Worm (Caenorhabditis elegans) whole organism, young adult: Measurements from ENCODE around the gene nipi-4.

ENCODE experiments used
- B0261.1 ChIP-seq: sonication (generic microtip); optimal IDR thresholded peaks from 2 replicates; lab custom pipeline; 2016; ENCODE audit warnings: mild to moderate bottlenecking, missing genetic modification characterization, moderate library complexity, missing compliant biosample characterization
- F23B12.7 ChIP-seq: sonication (generic microtip); optimal IDR thresholded peaks from 2 replicates; lab custom pipeline; 2017; ENCODE audit warnings: missing genetic modification characterization, mild to moderate bottlenecking, missing compliant biosample characterization, antibody characterized with exemption, moderate library complexity; ENCODE audit not compliant: insufficient read depth
- F33H1.4 ChIP-seq: fragments of 200-800 bp; sonication (Bioruptor generic); IDR thresholded peaks from 2 replicates; pipeline ENCODE4 v1.3.6; 2022; ENCODE audit warnings: missing genetic modification reagents, missing genetic modification characterization, missing compliant biosample characterization
- F37B4.10 ChIP-seq: fragments of 200-800 bp; sonication (Bioruptor generic); IDR thresholded peaks from 2 replicates; pipeline ENCODE4 v1.3.6; 2022; ENCODE audit warnings: missing genetic modification characterization, missing compliant biosample characterization
- F39B2.1 ChIP-seq: fragments of 200-800 bp; sonication (Bioruptor generic); IDR thresholded peaks from 2 replicates; pipeline ENCODE4 v1.3.6; 2022; ENCODE audit warnings: missing genetic modification reagents, missing genetic modification characterization, missing compliant biosample characterization
- K11D2.4 ChIP-seq: fragments of 200-800 bp; sonication (Bioruptor generic); IDR thresholded peaks from 2 replicates; pipeline ENCODE4 v1.3.6; 2022; ENCODE audit warnings: missing genetic modification reagents, missing genetic modification characterization, missing compliant biosample characterization
- Y56A3A.18 ChIP-seq: fragments of 200-800 bp; sonication (Bioruptor generic); IDR thresholded peaks from 2 replicates; pipeline ENCODE4 v1.3.6; 2022; ENCODE audit warnings: missing genetic modification reagents, missing genetic modification characterization, missing compliant biosample characterization
- ZK185.1 ChIP-seq: sonication (generic microtip); optimal IDR thresholded peaks from 2 replicates; lab custom pipeline; 2016; ENCODE audit warnings: mild to moderate bottlenecking, missing genetic modification characterization, missing compliant biosample characterization; ENCODE audit not compliant: poor library complexity, severe bottlenecking
- akir-1 ChIP-seq: fragments of 200-800 bp; sonication (Bioruptor generic); optimal IDR thresholded peaks from 2 replicates; lab custom pipeline; 2018; ENCODE audit warnings: mild to moderate bottlenecking, missing genetic modification characterization, moderate library complexity, missing compliant biosample characterization
- attf-5 ChIP-seq: fragments of 200-800 bp; sonication (Bioruptor generic); optimal IDR thresholded peaks from 2 replicates; lab custom pipeline; 2018; ENCODE audit warnings: mild to moderate bottlenecking, missing genetic modification characterization, missing compliant biosample characterization
- attf-6 ChIP-seq: fragments of 200-800 bp; sonication (Bioruptor generic); IDR thresholded peaks from 2 replicates; pipeline ENCODE4 v1.3.6; 2022; ENCODE audit warnings: missing genetic modification reagents, missing genetic modification characterization, missing compliant biosample characterization
- bed-2 ChIP-seq: fragments of 200-800 bp; sonication (Bioruptor generic); IDR thresholded peaks from 2 replicates; pipeline ENCODE4 v1.3.6; 2022; ENCODE audit warnings: missing genetic modification reagents, missing genetic modification characterization, missing compliant biosample characterization
- cebp-1 ChIP-seq, 2 experiments: fragments of 200-800 bp in 1 of 2; sonication (Bioruptor generic) in 1 of 2; sonication (generic microtip) in 1 of 2; IDR thresholded peaks in 1 of 2; optimal IDR thresholded peaks in 1 of 2; 2 replicates each; pipeline versions ENCODE4 v1.3.6 to Lab custom; 2017 to 2022; ENCODE audit warnings: missing compliant biosample characterization in 2 of 2, missing genetic modification characterization in 2 of 2, mild to moderate bottlenecking in 1 of 2, missing genetic modification reagents in 1 of 2, moderate library complexity in 1 of 2
- ceh-100 ChIP-seq: fragments of 200-800 bp; sonication (Bioruptor generic); IDR thresholded peaks from 2 replicates; pipeline ENCODE4 v1.3.6; 2022; ENCODE audit warnings: missing genetic modification reagents, missing genetic modification characterization, missing compliant biosample characterization
- ceh-27 ChIP-seq: fragments of 200-800 bp; sonication (Bioruptor generic); optimal IDR thresholded peaks from 2 replicates; lab custom pipeline; 2018; ENCODE audit warnings: mild to moderate bottlenecking, missing genetic modification characterization, moderate library complexity, missing compliant biosample characterization
- ceh-58 ChIP-seq: fragments of 200-800 bp; sonication (Bioruptor generic); IDR thresholded peaks from 2 replicates; pipeline ENCODE4 v1.3.6; 2022; ENCODE audit warnings: missing genetic modification characterization, missing compliant biosample characterization
- die-1 ChIP-seq: sonication (generic microtip); optimal IDR thresholded peaks from 2 replicates; lab custom pipeline; 2016; ENCODE audit warnings: missing genotype, mild to moderate bottlenecking, missing genetic modification characterization, missing compliant biosample characterization
- dpl-1 ChIP-seq: fragments of 150-350 bp; optimal IDR thresholded peaks from 2 replicates; lab custom pipeline; 2014; ENCODE audit warnings: missing biosample characterization, missing genetic modification reagents, missing genetic modification characterization
- egl-18 ChIP-seq: fragments of 200-800 bp; sonication (Bioruptor generic); IDR thresholded peaks from 2 replicates; pipeline ENCODE4 v1.3.6; 2022; ENCODE audit warnings: missing genetic modification reagents, missing genetic modification characterization, missing compliant biosample characterization
- hmg-20 ChIP-seq: fragments of 200-800 bp; sonication (Bioruptor generic); IDR thresholded peaks from 2 replicates; pipeline ENCODE4 v1.3.6; 2022; ENCODE audit warnings: missing genetic modification reagents, missing genetic modification characterization, missing compliant biosample characterization
- hrde-1 ChIP-seq: sonication (generic microtip); optimal IDR thresholded peaks from 2 replicates; lab custom pipeline; 2016; ENCODE audit warnings: missing genetic modification characterization, mild to moderate bottlenecking, missing compliant biosample characterization, moderate library complexity, missing genotype, missing genetic modification reagents, borderline replicate concordance
- let-526 ChIP-seq: fragments of 200-800 bp; sonication (Bioruptor generic); IDR thresholded peaks from 2 replicates; pipeline ENCODE4 v1.3.6; 2022; ENCODE audit warnings: missing genetic modification reagents, missing genetic modification characterization, missing compliant biosample characterization
- let-607 ChIP-seq, 2 experiments: fragments of 200-800 bp in 1 of 2; sonication (Bioruptor generic) in 1 of 2; sonication (generic microtip) in 1 of 2; optimal IDR thresholded peaks; 2 replicates each; lab custom pipeline; 2016 to 2018; ENCODE audit warnings: mild to moderate bottlenecking in 2 of 2, missing compliant biosample characterization in 2 of 2, missing genetic modification characterization in 2 of 2, moderate library complexity in 2 of 2, missing genotype in 1 of 2
- lsl-1 ChIP-seq: fragments of 200-800 bp; sonication (Bioruptor generic); optimal IDR thresholded peaks from 2 replicates; lab custom pipeline; 2018; ENCODE audit warnings: mild to moderate bottlenecking, missing genetic modification characterization, moderate library complexity, missing compliant biosample characterization
- mcd-1 ChIP-seq: fragments of 200-800 bp; sonication (Bioruptor generic); IDR thresholded peaks from 2 replicates; pipeline ENCODE4 v1.3.6; 2022; ENCODE audit warnings: missing genetic modification reagents, missing genetic modification characterization, missing compliant biosample characterization
- mes-4 ChIP-seq: sonication (generic microtip); optimal IDR thresholded peaks from 2 replicates; lab custom pipeline; 2016; ENCODE audit warnings: missing genotype, missing genetic modification characterization, missing compliant biosample characterization
- mxl-1 ChIP-seq: sonication (generic microtip); optimal IDR thresholded peaks from 2 replicates; lab custom pipeline; 2016; ENCODE audit warnings: missing genetic modification characterization, missing compliant biosample characterization
- nfya-1 ChIP-seq: sonication (generic microtip); optimal IDR thresholded peaks from 2 replicates; lab custom pipeline; 2017; ENCODE audit warnings: antibody characterized with exemption, missing compliant biosample characterization, missing genetic modification characterization, borderline replicate concordance; ENCODE audit not compliant: insufficient read depth
- nhr-179 ChIP-seq: sonication (generic microtip); optimal IDR thresholded peaks from 2 replicates; lab custom pipeline; 2016; ENCODE audit warnings: mild to moderate bottlenecking, missing genetic modification characterization, missing compliant biosample characterization
- nhr-27 ChIP-seq: fragments of 200-800 bp; sonication (Bioruptor generic); optimal IDR thresholded peaks from 2 replicates; lab custom pipeline; 2018; ENCODE audit warnings: mild to moderate bottlenecking, missing genetic modification characterization, moderate library complexity, missing compliant biosample characterization
- nhr-80 ChIP-seq: sonication (generic microtip); optimal IDR thresholded peaks from 2 replicates; lab custom pipeline; 2016; ENCODE audit warnings: missing genetic modification characterization, missing compliant biosample characterization
- nhr-90 ChIP-seq: sonication (generic microtip); optimal IDR thresholded peaks from 2 replicates; lab custom pipeline; 2016; ENCODE audit warnings: missing genotype, mild to moderate bottlenecking, missing genetic modification characterization, missing compliant biosample characterization
- pbrm-1 ChIP-seq: fragments of 200-800 bp; sonication (Bioruptor generic); IDR thresholded peaks from 2 replicates; pipeline ENCODE4 v1.3.6; 2022; ENCODE audit warnings: missing genetic modification reagents, missing genetic modification characterization, missing compliant biosample characterization
- rpc-1 ChIP-seq, 2 experiments: fragments of 150-350 bp in 1 of 2; sonication (generic microtip) in 1 of 2; optimal IDR thresholded peaks; 2 replicates each; lab custom pipeline; 2014 to 2018; ENCODE audit warnings: missing biosample characterization in 1 of 2, missing genetic modification characterization in 1 of 2, missing genetic modification reagents in 1 of 2, missing genotype in 1 of 2
- sea-2 ChIP-seq: fragments of 200-800 bp; sonication (Bioruptor generic); IDR thresholded peaks from 2 replicates; pipeline ENCODE4 v1.3.6; 2022; ENCODE audit warnings: missing genetic modification characterization, missing compliant biosample characterization
- snpc-3.4 ChIP-seq: sonication (generic microtip); optimal IDR thresholded peaks from 2 replicates; lab custom pipeline; 2017; ENCODE audit warnings: missing genetic modification characterization, mild to moderate bottlenecking, missing compliant biosample characterization, antibody characterized with exemption, moderate library complexity, missing genotype, missing genetic modification reagents
- ztf-22 ChIP-seq: fragments of 200-800 bp; sonication (Bioruptor generic); optimal IDR thresholded peaks from 2 replicates; lab custom pipeline; 2018; ENCODE audit warnings: mild to moderate bottlenecking, missing genetic modification characterization, moderate library complexity, missing compliant biosample characterization
- ztf-26 ChIP-seq: sonication (generic microtip); optimal IDR thresholded peaks from 2 replicates; lab custom pipeline; 2017; ENCODE audit warnings: missing genetic modification characterization, missing compliant biosample characterization

nipi-4 gene

DNA sequence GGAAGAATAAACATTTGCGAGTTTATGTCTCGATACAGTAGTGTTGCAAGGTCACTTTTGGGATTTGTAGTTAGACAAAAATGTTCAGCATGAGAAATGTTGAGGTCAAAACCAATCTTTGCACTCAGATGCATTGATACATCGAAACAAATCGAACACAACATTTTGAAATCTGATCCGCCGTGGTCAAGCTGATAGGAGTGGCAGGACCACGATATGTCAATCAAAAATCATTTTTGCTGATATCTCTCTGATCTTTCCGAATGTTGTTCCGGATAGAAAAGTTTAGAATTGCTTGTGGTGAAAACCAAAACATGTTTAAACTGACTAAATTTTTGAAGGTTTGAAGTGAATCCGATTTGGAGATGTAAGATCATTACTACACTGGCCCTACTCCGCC lies 44.8 kb downstream of the nipi-4 start:
- TF ChIP-seq cebp-1 (GFP tag; IDR thresholded peaks at IDR 0.05; lab: Robert Waterston, UW) (no peak), cebp-1 (tag; optimal IDR thresholded peaks at IDR 0.05; lab: Kevin White, UChicago) (no peak), F37B4.10 (GFP tag; lab: Robert Waterston, UW) (no peak), hrde-1 (tag; lab: Kevin White, UChicago) (no peak), Y56A3A.18 (GFP tag; lab: Robert Waterston, UW) (no peak), rpc-1 (optimal IDR thresholded peaks at IDR 0.05; lab: Kevin White, UChicago) (no peak), rpc-1 (tag; optimal IDR thresholded peaks at IDR 0.05; lab: Kevin White, UChicago) (no peak), attf-6 (GFP tag; lab: Robert Waterston, UW) (no peak), akir-1 (GFP tag; lab: Kevin White, UChicago) (no peak), sea-2 (no peak), let-607 (tag; optimal IDR thresholded peaks at IDR 0.05; lab: Kevin White, UChicago) (no peak), snpc-3.4 (no peak), ceh-100 (GFP tag; lab: Robert Waterston, UW) (no peak), F39B2.1 (GFP tag; lab: Robert Waterston, UW) (no peak)
- TF ChIP-seq, all 124 proteins: peak for 0

DNA sequence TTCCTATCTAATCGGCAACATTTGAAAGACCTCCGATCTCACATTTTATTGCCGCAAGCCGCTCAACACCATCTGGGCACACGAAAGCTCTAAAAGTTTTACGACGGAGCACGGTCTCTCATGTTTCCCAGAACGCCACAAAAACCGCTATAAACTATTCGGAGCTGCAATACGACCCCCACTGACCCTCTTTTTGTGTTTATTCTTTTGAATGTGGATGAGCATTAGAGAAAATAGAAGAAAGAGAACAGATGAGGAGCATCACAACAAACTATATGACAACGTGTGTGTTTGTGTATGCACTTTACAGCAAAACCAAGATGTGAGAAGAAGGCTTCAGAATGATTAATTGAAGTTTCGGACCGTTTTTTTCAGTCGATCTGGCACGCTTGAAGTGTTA lies 46.5 kb downstream of the nipi-4 start:
- TF ChIP-seq attf-6 (GFP tag; lab: Robert Waterston, UW), result no peak
- TF ChIP-seq dpl-1 (GFP tag; lab: Kevin White, UChicago), result no peak
- no peak for TF ChIP-seq let-526 (GFP tag; lab: Robert Waterston, UW)
- no peak for TF ChIP-seq Y56A3A.18 (GFP tag; lab: Robert Waterston, UW)
- TF ChIP-seq nhr-27 (tag; lab: Kevin White, UChicago), result no peak

ce11 chrV:7822655-7823054 lies 48.0 kb downstream of the nipi-4 start:
- no peak for TF ChIP-seq bed-2 (GFP tag; lab: Robert Waterston, UW)
- no peak for TF ChIP-seq ztf-26 (tag; lab: Kevin White, UChicago)
- TF ChIP-seq dpl-1 (GFP tag; lab: Kevin White, UChicago), result no peak
- TF ChIP-seq egl-18 (GFP tag; lab: Robert Waterston, UW), result no peak
- TF ChIP-seq F33H1.4, result no peak
- TF ChIP-seq nhr-179 (tag; lab: Kevin White, UChicago), result no peak
- no peak for TF ChIP-seq F23B12.7
- no peak for TF ChIP-seq ceh-58 (GFP tag; lab: Robert Waterston, UW)
- no peak for TF ChIP-seq ztf-22
- TF ChIP-seq mes-4 (tag; lab: Kevin White, UChicago), result no peak
- TF ChIP-seq nfya-1 (tag; lab: Kevin White, UChicago), result no peak
- TF ChIP-seq pbrm-1 (GFP tag; lab: Robert Waterston, UW), result no peak
- no peak for TF ChIP-seq hmg-20 (GFP tag; lab: Robert Waterston, UW)
- TF ChIP-seq B0261.1 (tag; lab: Kevin White, UChicago), result no peak
- no peak for TF ChIP-seq die-1 (tag; lab: Kevin White, UChicago)
- TF ChIP-seq K11D2.4 (GFP tag; lab: Robert Waterston, UW), result no peak
- no peak for TF ChIP-seq nhr-90 (tag; lab: Kevin White, UChicago)

DNA sequence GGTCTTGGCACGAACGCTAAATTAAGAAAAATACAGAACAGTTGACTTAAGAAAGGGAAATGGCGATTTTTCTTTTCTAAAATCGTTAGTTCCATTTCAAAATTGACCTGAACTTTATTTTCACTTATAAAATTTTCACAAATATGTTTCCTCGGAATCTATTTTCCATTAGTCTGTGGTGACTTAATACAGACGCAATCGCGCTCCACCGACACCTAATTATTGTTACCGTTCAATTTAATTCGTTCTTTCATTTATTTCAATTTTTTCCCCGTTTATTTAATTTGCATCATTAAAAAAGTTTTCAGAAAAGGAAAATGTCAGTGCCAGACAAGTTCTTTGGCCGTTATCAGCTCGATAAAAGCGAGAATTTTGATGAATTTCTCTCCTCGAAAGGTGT lies 50.3 kb downstream of the nipi-4 start, which contains the start of gene lbp-4:
Gene lbp-4 (plus strand): TSS at position 309 of the 400 bp plus-strand sequence.
- no peak for TF ChIP-seq mxl-1 (tag; lab: Kevin White, UChicago)
- TF ChIP-seq ceh-100 (GFP tag; lab: Robert Waterston, UW), result peak; percentile 92
- no peak for TF ChIP-seq nhr-179 (tag; lab: Kevin White, UChicago)
- peak; percentile 30 for TF ChIP-seq lsl-1 (GFP tag; lab: Kevin White, UChicago)
- TF ChIP-seq ZK185.1 (tag; lab: Kevin White, UChicago), result peak; percentile 24
- peak; percentile 55 for TF ChIP-seq attf-5 (GFP tag; lab: Kevin White, UChicago)
- peak; percentile 15 for TF ChIP-seq ceh-27 (GFP tag; lab: Kevin White, UChicago)
- TF ChIP-seq nhr-80 (tag; lab: Kevin White, UChicago), result peak; percentile 74
- TF ChIP-seq hmg-20 (GFP tag; lab: Robert Waterston, UW), result no peak
- TF ChIP-seq mcd-1 (GFP tag; lab: Robert Waterston, UW), result peak; percentile 65; the same call in 1 of the 2 replicates
- TF ChIP-seq F23B12.7, result peak; percentile 74
- TF ChIP-seq, all 124 proteins: peak for 8
